Worm (Caenorhabditis elegans) whole organism, late embryonic: ENCODE data around the gene oig-3.

Source experiments
- C08G9.2 ChIP-seq: sonication (generic microtip); optimal IDR thresholded peaks from 2 replicates; lab custom pipeline; 2016; ENCODE audit warnings: mild to moderate bottlenecking, missing genetic modification characterization, moderate library complexity, missing compliant biosample characterization
- ama-1 ChIP-seq: fragments of 150-350 bp; optimal IDR thresholded peaks from 2 replicates; lab custom pipeline; 2014
- ceh-14 ChIP-seq: sonication (generic microtip); optimal IDR thresholded peaks from 2 replicates; lab custom pipeline; 2016; ENCODE audit warnings: missing genotype, missing genetic modification characterization, missing compliant biosample characterization
- ceh-19 ChIP-seq: fragments of 200-800 bp; sonication (Bioruptor generic); optimal IDR thresholded peaks from 2 replicates; lab custom pipeline; 2018; ENCODE audit warnings: mild to moderate bottlenecking, missing genetic modification characterization, missing compliant biosample characterization
- ceh-2 ChIP-seq: sonication (generic microtip); optimal IDR thresholded peaks from 2 replicates; lab custom pipeline; 2016; ENCODE audit warnings: missing genotype, missing genetic modification characterization, missing compliant biosample characterization
- ceh-31 ChIP-seq: sonication (generic microtip); optimal IDR thresholded peaks from 2 replicates; lab custom pipeline; 2016; ENCODE audit warnings: missing genetic modification characterization, missing compliant biosample characterization
- ceh-6 ChIP-seq: fragments of 200-800 bp; sonication (Bioruptor generic); optimal IDR thresholded peaks from 2 replicates; lab custom pipeline; 2018; ENCODE audit warnings: mild to moderate bottlenecking, missing genetic modification characterization, missing compliant biosample characterization
- ceh-9 ChIP-seq: sonication (generic microtip); optimal IDR thresholded peaks from 2 replicates; lab custom pipeline; 2016; ENCODE audit warnings: mild to moderate bottlenecking, missing genetic modification characterization, inconsistent platforms, missing compliant biosample characterization
- che-1 ChIP-seq: sonication (generic microtip); optimal IDR thresholded peaks from 2 replicates; lab custom pipeline; 2016; ENCODE audit warnings: mild to moderate bottlenecking, missing genetic modification characterization, missing compliant biosample characterization
- dve-1 ChIP-seq: sonication (generic microtip); optimal IDR thresholded peaks from 2 replicates; lab custom pipeline; 2017; ENCODE audit warnings: antibody characterized with exemption, mild to moderate bottlenecking, missing genetic modification characterization, missing compliant biosample characterization
- elt-2 ChIP-seq: sonication (generic microtip); optimal IDR thresholded peaks from 2 replicates; lab custom pipeline; 2016; ENCODE audit warnings: missing genetic modification reagents, missing genetic modification characterization, missing compliant biosample characterization
- eyg-1 ChIP-seq: sonication (generic microtip); optimal IDR thresholded peaks from 2 replicates; lab custom pipeline; 2016; ENCODE audit warnings: missing genotype, missing genetic modification characterization, missing compliant biosample characterization
- fkh-6 ChIP-seq: sonication (generic microtip); optimal IDR thresholded peaks from 2 replicates; lab custom pipeline; 2016; ENCODE audit warnings: missing genetic modification characterization, missing compliant biosample characterization
- gmeb-2 ChIP-seq: sonication (generic microtip); optimal IDR thresholded peaks from 2 replicates; lab custom pipeline; 2016; ENCODE audit warnings: missing genetic modification characterization, inconsistent platforms, missing compliant biosample characterization
- hlh-13 ChIP-seq: fragments of 200-800 bp; sonication (Bioruptor generic); optimal IDR thresholded peaks from 2 replicates; lab custom pipeline; 2018; ENCODE audit warnings: mild to moderate bottlenecking, missing genetic modification characterization, missing compliant biosample characterization
- hlh-15 ChIP-seq: sonication (generic microtip); optimal IDR thresholded peaks from 2 replicates; lab custom pipeline; 2016; ENCODE audit warnings: missing genetic modification characterization, missing compliant biosample characterization
- hlh-30 ChIP-seq: sonication (generic microtip); optimal IDR thresholded peaks from 2 replicates; lab custom pipeline; 2017; ENCODE audit warnings: antibody characterized with exemption, missing genetic modification characterization, missing compliant biosample characterization; ENCODE audit not compliant: insufficient read depth
- lin-11 ChIP-seq: fragments of 200-800 bp; sonication (Bioruptor generic); optimal IDR thresholded peaks from 2 replicates; lab custom pipeline; 2018; ENCODE audit warnings: mild to moderate bottlenecking, missing genetic modification characterization, missing compliant biosample characterization
- madf-2 ChIP-seq: sonication (generic microtip); optimal IDR thresholded peaks from 2 replicates; lab custom pipeline; 2017; ENCODE audit warnings: missing genetic modification characterization, missing compliant biosample characterization
- mec-3 ChIP-seq: sonication (generic microtip); optimal IDR thresholded peaks from 2 replicates; lab custom pipeline; 2016; ENCODE audit warnings: borderline replicate concordance, missing genetic modification characterization, missing compliant biosample characterization
- nfya-1 ChIP-seq: sonication (generic microtip); optimal IDR thresholded peaks from 2 replicates; lab custom pipeline; 2017; ENCODE audit warnings: missing genetic modification characterization, mild to moderate bottlenecking, missing compliant biosample characterization, antibody characterized with exemption, moderate library complexity
- npax-4 ChIP-seq: sonication (generic microtip); optimal IDR thresholded peaks from 2 replicates; lab custom pipeline; 2016; ENCODE audit warnings: missing genetic modification characterization, missing compliant biosample characterization
- odd-2 ChIP-seq: sonication (generic microtip); optimal IDR thresholded peaks from 2 replicates; lab custom pipeline; 2017; ENCODE audit warnings: antibody characterized with exemption, mild to moderate bottlenecking, missing genetic modification characterization, missing compliant biosample characterization
- pag-3 ChIP-seq: sonication (generic microtip); optimal IDR thresholded peaks from 2 replicates; lab custom pipeline; 2016; ENCODE audit warnings: missing compliant biosample characterization, missing genetic modification characterization, borderline replicate concordance
- pha-4 ChIP-seq: fragments of 150-350 bp; optimal IDR thresholded peaks from 2 replicates; lab custom pipeline; 2018; ENCODE audit warnings: missing biosample characterization, missing genetic modification reagents, missing genetic modification characterization
- pqm-1 ChIP-seq: sonication (generic microtip); optimal IDR thresholded peaks from 2 replicates; lab custom pipeline; 2016; ENCODE audit warnings: missing genetic modification characterization, missing compliant biosample characterization
- ref-2 ChIP-seq: sonication (generic microtip); optimal IDR thresholded peaks from 2 replicates; lab custom pipeline; 2016; ENCODE audit warnings: missing genetic modification characterization, missing compliant biosample characterization
- rnt-1 ChIP-seq: sonication (generic microtip); optimal IDR thresholded peaks from 2 replicates; lab custom pipeline; 2016; ENCODE audit warnings: missing genetic modification characterization, missing compliant biosample characterization
- sox-2 ChIP-seq: fragments of 200-800 bp; sonication (Bioruptor generic); IDR thresholded peaks from 2 replicates; pipeline ENCODE4 v1.3.6; 2022; ENCODE audit warnings: missing genetic modification reagents, missing genetic modification characterization, missing compliant biosample characterization
- tbx-2 ChIP-seq: sonication (generic microtip); optimal IDR thresholded peaks from 2 replicates; lab custom pipeline; 2016; ENCODE audit warnings: missing genetic modification characterization, missing compliant biosample characterization
- unc-42 ChIP-seq: sonication (generic microtip); optimal IDR thresholded peaks from 2 replicates; lab custom pipeline; 2016; ENCODE audit warnings: missing genotype, missing genetic modification characterization, missing compliant biosample characterization
- unc-86 ChIP-seq: sonication (generic microtip); optimal IDR thresholded peaks from 2 replicates; lab custom pipeline; 2016; ENCODE audit warnings: missing genetic modification characterization, missing compliant biosample characterization
- zip-5 ChIP-seq: sonication (generic microtip); optimal IDR thresholded peaks from 2 replicates; lab custom pipeline; 2016; ENCODE audit warnings: missing genetic modification characterization, missing compliant biosample characterization

The oig-3 gene

DNA sequence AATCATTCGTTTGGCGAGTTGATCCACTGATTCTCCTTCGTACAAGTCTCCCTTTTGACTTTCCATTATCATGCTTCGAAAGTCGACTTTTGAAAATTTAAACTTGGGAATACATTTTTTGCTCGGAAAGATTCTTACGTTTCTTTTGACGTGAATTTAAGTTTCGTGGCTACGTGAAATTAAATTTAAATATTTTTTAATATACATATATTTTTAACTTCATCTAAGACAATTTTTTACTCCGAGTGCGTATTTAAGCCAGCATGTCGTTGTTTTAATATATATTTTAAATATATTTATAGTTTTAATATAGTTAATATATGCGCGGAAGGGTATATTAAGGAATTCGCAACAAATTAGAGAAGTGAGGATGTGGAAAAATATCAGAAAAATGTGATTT is 13.8 kb upstream of the oig-3 start, which contains the start of gene R08A2.2:
Gene R08A2.2 (minus strand): TSS at position 101 of the 400 bp plus-strand sequence.
- TF ChIP-seq ref-2 (tag; lab: Kevin White, UChicago) (no peak), eyg-1 (tag; lab: Kevin White, UChicago) (no peak), npax-4 (tag; lab: Kevin White, UChicago) (no peak), ceh-19 (no peak), fkh-6 (tag; lab: Kevin White, UChicago) (no peak), zip-5 (tag; lab: Kevin White, UChicago) (no peak), ceh-14 (no peak), C08G9.2 (tag; lab: Kevin White, UChicago) (no peak), sox-2 (GFP tag; lab: Robert Waterston, UW) (no peak), lin-11 (tag; lab: Kevin White, UChicago) (no peak), mec-3 (tag; lab: Kevin White, UChicago) (no peak), ceh-31 (tag; lab: Kevin White, UChicago) (no peak), hlh-13 (no peak)

DNA sequence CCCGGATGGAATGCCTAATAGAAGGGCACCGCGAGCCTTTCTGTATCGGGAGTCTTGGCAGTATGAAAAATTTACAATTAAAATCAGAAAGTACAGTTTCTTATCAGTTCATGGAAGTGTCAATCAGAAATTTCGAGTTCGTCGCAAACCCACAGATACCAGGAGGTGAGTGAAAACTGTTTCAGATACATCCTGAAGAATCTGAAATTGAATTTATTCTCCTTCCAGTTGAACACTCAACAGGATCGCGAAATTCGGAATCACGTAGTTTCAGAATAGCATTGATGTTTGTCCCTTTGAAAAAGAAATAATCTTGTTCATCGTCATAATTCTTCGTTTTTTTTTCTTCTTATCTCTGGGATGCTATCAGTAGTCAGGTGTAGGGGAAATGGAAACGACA is 13.3 kb upstream of the oig-3 start, which contains the start of gene fbxa-147:
Gene fbxa-147 (plus strand): TSS at position 386 of the 400 bp plus-strand sequence.
- TF ChIP-seq unc-86 (tag; lab: Kevin White, UChicago) = no peak
- TF ChIP-seq, all 69 proteins: peak for 0

DNA sequence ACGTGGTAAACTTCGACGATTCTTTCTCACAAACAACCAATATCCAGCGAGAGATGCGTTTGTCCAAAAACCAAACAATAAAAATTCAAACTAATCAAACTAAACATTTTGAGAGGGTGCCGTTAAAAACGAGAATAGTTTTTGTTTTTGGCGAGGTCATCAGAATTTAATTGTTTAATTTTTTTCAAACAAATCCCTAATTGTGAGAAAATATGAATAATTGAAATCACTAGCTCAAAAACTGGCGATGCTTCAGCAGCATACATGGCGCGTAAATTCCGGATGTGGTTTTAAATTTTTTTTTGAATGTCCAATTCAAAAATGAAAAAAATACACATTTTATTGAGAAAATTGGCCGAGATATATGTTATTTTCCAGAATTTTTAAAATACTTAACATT is 10.0 kb upstream of the oig-3 start, which contains the start of gene R08A2.1:
Gene R08A2.1 (minus strand): TSS at position 101 of the 400 bp plus-strand sequence.
- TF ChIP-seq hlh-13 = no peak
- no peak for TF ChIP-seq tbx-2
- no peak for TF ChIP-seq ceh-9 (tag; lab: Kevin White, UChicago)
- TF ChIP-seq pqm-1 (tag; lab: Kevin White, UChicago) = no peak
- no peak for TF ChIP-seq ceh-2 (tag; lab: Kevin White, UChicago)
- TF ChIP-seq gmeb-2 = no peak
- no peak for TF ChIP-seq hlh-15
- TF ChIP-seq ceh-19 = no peak
- TF ChIP-seq npax-4 (tag; lab: Kevin White, UChicago) = no peak
- no peak for TF ChIP-seq madf-2 (tag; lab: Kevin White, UChicago)

DNA sequence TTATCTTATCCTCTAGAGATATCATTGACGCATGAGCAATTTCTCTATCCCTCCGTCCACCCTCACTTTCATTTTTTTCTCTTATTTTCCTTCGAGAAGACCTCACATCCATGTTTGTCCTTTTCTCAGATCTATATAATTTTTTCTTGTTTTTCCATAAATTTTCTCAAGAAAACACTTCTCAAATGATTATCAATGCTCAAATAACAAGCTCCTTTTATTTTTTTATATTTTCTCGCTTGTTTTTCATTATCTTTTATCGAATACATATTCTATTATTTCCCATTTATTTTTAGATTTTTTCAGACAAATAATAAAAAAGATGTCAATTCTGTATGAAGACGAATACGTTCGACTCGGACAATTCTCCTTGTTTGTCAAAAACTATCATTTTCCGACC is 6.4 kb upstream of the oig-3 start, which contains the start of gene R08A2.7:
Gene R08A2.7 (plus strand): TSS at position 301 of the 400 bp plus-strand sequence.
- TF ChIP-seq hlh-30 (tag; lab: Kevin White, UChicago) = no peak
- no peak for TF ChIP-seq pha-4 (tag; lab: Kevin White, UChicago)
- TF ChIP-seq che-1 = no peak
- TF ChIP-seq ceh-14 = no peak
- TF ChIP-seq odd-2 (tag; lab: Kevin White, UChicago) = no peak
- TF ChIP-seq ref-2 (tag; lab: Kevin White, UChicago) = no peak
- TF ChIP-seq pag-3 = no peak
- TF ChIP-seq ceh-6 (GFP tag; lab: Kevin White, UChicago) = no peak
- no peak for TF ChIP-seq nfya-1 (tag; lab: Kevin White, UChicago)
- TF ChIP-seq unc-42 (tag; lab: Kevin White, UChicago) = no peak
- no peak for TF ChIP-seq ceh-31 (tag; lab: Kevin White, UChicago)
- TF ChIP-seq eyg-1 (tag; lab: Kevin White, UChicago) = no peak
- no peak for TF ChIP-seq dve-1 (tag; lab: Kevin White, UChicago)
- no peak for TF ChIP-seq ama-1 (lab: Kevin White, UChicago)
- TF ChIP-seq, all 69 proteins: peak for 0

DNA sequence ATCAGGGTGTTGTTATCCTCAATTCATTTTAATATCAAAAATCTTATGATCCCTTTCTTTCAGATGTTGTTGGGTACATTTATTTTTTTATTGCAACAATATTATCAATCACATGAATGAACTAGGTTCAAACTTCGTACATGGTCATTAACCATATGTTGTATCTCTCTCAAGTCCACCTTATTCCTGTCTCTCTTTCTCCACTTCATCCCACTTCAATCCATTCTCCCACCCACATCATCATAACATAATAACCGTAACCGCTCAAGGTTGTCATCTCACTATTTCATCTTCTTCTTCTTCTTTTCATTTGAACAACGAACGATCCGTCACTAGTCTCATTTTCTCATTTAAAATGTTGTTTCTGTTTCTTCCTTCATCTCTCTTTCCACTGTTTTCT is 4.0 kb upstream of the oig-3 start:
- TF ChIP-seq C08G9.2 (tag; lab: Kevin White, UChicago) = no peak
- no peak for TF ChIP-seq nfya-1 (tag; lab: Kevin White, UChicago)
- TF ChIP-seq rnt-1 = no peak
- TF ChIP-seq elt-2 (tag; lab: Kevin White, UChicago) = no peak
- TF ChIP-seq ceh-14 = no peak
- TF ChIP-seq unc-42 (tag; lab: Kevin White, UChicago) = no peak
- TF ChIP-seq fkh-6 (tag; lab: Kevin White, UChicago) = no peak
